Worm (Caenorhabditis elegans) whole organism, young adult: ENCODE results near the gene vab-7.

Experiments
- F55B11.4 ChIP-seq: sonication (generic microtip); optimal IDR thresholded peaks from 2 replicates; lab custom pipeline; 2016; ENCODE audit warnings: missing compliant biosample characterization, missing genetic modification characterization, borderline replicate concordance; ENCODE audit not compliant: insufficient read depth
- ama-1 ChIP-seq, 3 experiments: fragments of 150-350 bp in 1 of 3; sonication (generic microtip) in 2 of 3; optimal IDR thresholded peaks; 2 replicates each; lab custom pipeline; 2014 to 2018; ENCODE audit warnings: missing biosample characterization in 2 of 3, missing genetic modification characterization in 2 of 3, missing genetic modification reagents in 2 of 3
- aptf-3 ChIP-seq: fragments of 200-800 bp; sonication (Bioruptor generic); IDR thresholded peaks from 2 replicates; pipeline ENCODE4 v1.3.6; 2022; ENCODE audit warnings: missing genetic modification characterization, missing compliant biosample characterization
- snpc-4 ChIP-seq, 5 experiments: fragments of 150-350 bp in 1 of 5; sonication (generic microtip) in 4 of 5; optimal IDR thresholded peaks; 2 replicates each; lab custom pipeline; 2014 to 2018; ENCODE audit warnings: missing genetic modification characterization in 5 of 5, missing biosample characterization in 3 of 5, antibody characterized with exemption in 2 of 5, mild to moderate bottlenecking in 2 of 5, missing compliant biosample characterization in 2 of 5, missing genotype in 2 of 5, moderate library complexity in 2 of 5, missing genetic modification reagents in 1 of 5

- no peak for TF ChIP-seq F55B11.4 (tag; lab: Kevin White, UChicago)
- no peak for TF ChIP-seq aptf-3
- no peak for TF ChIP-seq snpc-4 (GFP tag; optimal IDR thresholded peaks at IDR 0.05; lab: Kevin White, UChicago)
- TF ChIP-seq snpc-4 (tag; optimal IDR thresholded peaks at IDR 0.05; lab: Kevin White, UChicago), result no peak
- TF ChIP-seq ama-1 (optimal IDR thresholded peaks at IDR 0.05; lab: Kevin White, UChicago), result no peak
- TF ChIP-seq ama-1 (GFP tag; optimal IDR thresholded peaks at IDR 0.05; lab: Kevin White, UChicago), result no peak
Measured at ce11 chrIII:10945537-10945936, 25.4 kb downstream of the vab-7 start.
